Fruit fly (Drosophila melanogaster) S2 (cell line): ENCODE measurements around the gene CG14834.

ENCODE experiments used
- CG8478 ChIP-seq: fragments of >200 bp; optimal IDR thresholded peaks from 2 replicates; lab custom pipeline; 2018
- CTCF ChIP-seq, 2 experiments: fragments of >200 bp; optimal IDR thresholded peaks; 2 replicates each; lab custom pipeline; 2018

The CG14834 gene

DNA sequence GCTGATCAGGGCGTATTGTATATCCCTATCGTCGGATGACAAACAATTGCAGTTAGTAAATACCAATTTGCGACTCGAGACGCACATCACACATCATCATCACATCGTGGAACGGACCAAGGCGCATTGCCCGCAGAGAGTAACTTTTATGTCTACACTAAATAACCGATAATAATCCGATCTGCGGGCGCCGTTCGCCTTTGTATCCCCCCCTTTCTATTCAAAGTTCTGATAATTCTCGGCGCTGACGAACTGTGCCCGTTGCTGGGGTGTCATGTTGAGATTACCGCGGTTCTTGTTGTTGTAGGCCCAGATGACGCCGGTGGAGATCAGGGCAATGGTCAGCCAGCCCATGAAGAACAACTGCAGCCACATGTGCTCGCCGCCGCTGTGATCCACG lies 20.2 kb downstream of the CG14834 start:
- TF ChIP-seq CTCF (optimal IDR thresholded peaks at IDR 0.05; lab: Kevin White, UChicago), result no peak
- TF ChIP-seq CG8478 (lab: Kevin White, UChicago), result no peak

dm6 chr3L:7323348-7323747 lies 23.6 kb downstream of the CG14834 start, which contains the start of the genes RhoGEF4 and Rint1:
TSS of gene RhoGEF4 (minus strand) at chr3L:7323411.
TSS of gene Rint1 (plus strand) at chr3L:7323619.
- TF ChIP-seq CG8478 (lab: Kevin White, UChicago), result no peak
- TF ChIP-seq CTCF (optimal IDR thresholded peaks at IDR 0.05; lab: Kevin White, UChicago), result no peak

dm6 chr3L:7319768-7320167 lies 27.2 kb downstream of the CG14834 start, which contains the start of gene CG8607:
TSS of gene CG8607 (plus strand) at chr3L:7320068.
- TF ChIP-seq CG8478 (lab: Kevin White, UChicago), result no peak
- no peak for TF ChIP-seq CTCF (optimal IDR thresholded peaks at IDR 0.05; lab: Kevin White, UChicago)

DNA sequence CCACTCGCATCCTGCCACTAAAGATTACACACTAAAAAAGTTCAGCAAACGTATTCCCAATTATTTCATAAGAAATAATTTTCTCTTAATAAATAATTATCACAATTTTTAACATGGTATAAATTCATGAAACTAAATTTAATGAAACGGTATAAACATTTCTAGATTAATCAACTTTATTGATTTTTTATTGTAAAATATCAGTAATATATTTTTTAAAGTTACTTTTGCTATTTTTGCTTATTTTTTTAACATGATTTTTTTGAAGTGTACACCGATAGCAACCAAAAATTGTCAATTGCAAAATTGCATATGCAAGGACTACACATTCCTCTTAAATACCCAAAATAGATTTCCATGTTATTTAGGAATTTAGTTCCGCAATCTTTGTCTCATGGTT lies 32.8 kb downstream of the CG14834 start:
- TF ChIP-seq CTCF (optimal IDR thresholded peaks at IDR 0.05; lab: Kevin White, UChicago) (no peak), CG8478 (lab: Kevin White, UChicago) (no peak)

- TF ChIP-seq CTCF (optimal IDR thresholded peaks at IDR 0.05; lab: Kevin White, UChicago), result no peak
- TF ChIP-seq CG8478 (lab: Kevin White, UChicago), result no peak
Observed at dm6 chr3L:7313559-7314132, 33.3 kb downstream of the CG14834 start.

dm6 chr3L:7312754-7313153 lies 34.2 kb downstream of the CG14834 start, which contains the start of gene unc-13-4A:
TSS of gene unc-13-4A (minus strand) at chr3L:7312896.
- no peak for TF ChIP-seq CG8478 (lab: Kevin White, UChicago)
- no peak for TF ChIP-seq CTCF (optimal IDR thresholded peaks at IDR 0.05; lab: Kevin White, UChicago)

DNA sequence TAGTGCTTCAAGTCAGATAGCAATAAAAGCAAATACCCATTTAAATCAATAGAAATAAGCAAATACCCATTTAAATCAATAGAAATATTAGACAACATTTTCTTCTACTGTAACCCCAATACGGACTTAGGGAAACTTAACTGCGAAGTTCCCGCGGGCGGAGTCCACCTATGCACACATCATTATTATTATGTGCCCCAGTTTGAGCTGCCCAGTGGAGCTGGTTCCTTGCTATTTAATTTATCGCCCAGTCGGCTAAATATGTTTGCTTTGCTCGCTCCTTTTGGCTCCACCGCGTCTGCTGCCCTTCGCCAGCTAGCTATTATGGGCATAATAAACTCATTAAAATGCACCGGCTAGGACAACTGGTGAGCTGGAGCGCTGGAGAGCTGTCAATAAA lies 46.3 kb downstream of the CG14834 start:
- no peak for TF ChIP-seq CG8478 (lab: Kevin White, UChicago)
- TF ChIP-seq CTCF (optimal IDR thresholded peaks at IDR 0.05; lab: Kevin White, UChicago), result no peak
